Fruit fly (Drosophila melanogaster) whole organism, embryonic: Measurements from ENCODE around the gene sra.

Experiments
- Adf1 ChIP-seq: fragments of 200-800 bp; sonication (Bioruptor generic); IDR thresholded peaks from 2 replicates; pipeline ENCODE4 v1.3.6; 2022; ENCODE audit warnings: missing biosample characterization, missing genetic modification characterization
- Aef1 ChIP-seq: fragments of 200-800 bp; sonication (Bioruptor generic); IDR thresholded peaks from 3 replicates; pipeline ENCODE4 v1.3.6; 2022; ENCODE audit warnings: missing biosample characterization, missing genetic modification characterization
- CG10209 ChIP-seq: fragments of 200-800 bp; sonication (Bioruptor generic); optimal IDR thresholded peaks from 3 replicates; lab custom pipeline; 2017; ENCODE audit warnings: missing biosample characterization, mild to moderate bottlenecking, missing genetic modification characterization, missing genetic modification reagents
- CG11085 ChIP-seq: fragments of 200-800 bp; sonication (Bioruptor generic); IDR thresholded peaks from 2 replicates; pipeline ENCODE4 v1.3.6; 2022; ENCODE audit warnings: missing biosample characterization, missing genetic modification characterization
- CG14860 ChIP-seq: fragments of 200-800 bp; sonication (Bioruptor generic); IDR thresholded peaks from 3 replicates; pipeline ENCODE4 v1.3.6; 2022; ENCODE audit warnings: missing biosample characterization, missing genetic modification characterization; ENCODE audit not compliant: partially characterized antibody
- CG15073 ChIP-seq: fragments of 200-800 bp; sonication (Bioruptor generic); optimal IDR thresholded peaks from 2 replicates; lab custom pipeline; 2016; ENCODE audit warnings: missing biosample characterization, missing genetic modification characterization
- CG15479 ChIP-seq: fragments of 200-800 bp; sonication (Bioruptor generic); optimal IDR thresholded peaks from 3 replicates; lab custom pipeline; 2019; ENCODE audit warnings: missing biosample characterization, mild to moderate bottlenecking, missing genetic modification characterization, moderate library complexity
- CG16779 ChIP-seq: fragments of 200-800 bp; sonication (Bioruptor generic); IDR thresholded peaks from 2 replicates; pipeline ENCODE4 v1.3.6; 2022; ENCODE audit warnings: missing biosample characterization, missing genetic modification characterization
- CG16815 ChIP-seq: fragments of 200-800 bp; sonication (Bioruptor generic); optimal IDR thresholded peaks from 3 replicates; lab custom pipeline; 2017; ENCODE audit warnings: missing biosample characterization, mild to moderate bottlenecking, missing genetic modification characterization
- CG17612 ChIP-seq: fragments of 200-800 bp; sonication (Bioruptor generic); IDR thresholded peaks from 2 replicates; pipeline ENCODE4 v1.3.6; 2022; ENCODE audit warnings: missing biosample characterization, missing genetic modification characterization
- CG17802 ChIP-seq: fragments of 200-800 bp; sonication (Bioruptor generic); optimal IDR thresholded peaks from 2 replicates; lab custom pipeline; 2018; ENCODE audit warnings: missing biosample characterization, mild to moderate bottlenecking, missing genetic modification characterization, moderate library complexity
- CG32767 ChIP-seq: fragments of 200-800 bp; sonication (Bioruptor generic); IDR thresholded peaks from 2 replicates; pipeline ENCODE4 v1.3.6; 2022; ENCODE audit warnings: missing biosample characterization, missing genetic modification characterization
- CG3847 ChIP-seq: fragments of 200-800 bp; sonication (Bioruptor generic); IDR thresholded peaks from 2 replicates; pipeline ENCODE4 v1.3.6; 2022; ENCODE audit warnings: missing biosample characterization, missing genetic modification characterization
- CG7357 ChIP-seq: fragments of 200-800 bp; sonication (Bioruptor generic); IDR thresholded peaks from 3 replicates; pipeline ENCODE4 v1.3.6; 2022; ENCODE audit warnings: missing biosample characterization, missing genetic modification characterization
- CG7745 ChIP-seq: fragments of 200-800 bp; sonication (Bioruptor generic); optimal IDR thresholded peaks from 2 replicates; lab custom pipeline; 2018; ENCODE audit warnings: missing biosample characterization, mild to moderate bottlenecking, missing genetic modification characterization, moderate library complexity
- CG9876 ChIP-seq: fragments of 200-800 bp; sonication (Bioruptor generic); optimal IDR thresholded peaks from 2 replicates; lab custom pipeline; 2016; ENCODE audit warnings: missing biosample characterization, missing genetic modification characterization
- CoRest ChIP-seq: fragments of 200-800 bp; sonication (Bioruptor generic); optimal IDR thresholded peaks from 3 replicates; lab custom pipeline; 2018; ENCODE audit warnings: missing biosample characterization, mild to moderate bottlenecking, missing genetic modification characterization, moderate library complexity
- D ChIP-seq, 2 experiments: fragments of 200-800 bp in 1 of 2; fragments of >200 bp in 1 of 2; sonication (Bioruptor generic) in 1 of 2; optimal IDR thresholded peaks; 2 replicates in 1 of 2; 3 replicates in 1 of 2; lab custom pipeline; 2017; ENCODE audit warnings: mild to moderate bottlenecking in 1 of 2, missing biosample characterization in 1 of 2, missing genetic modification characterization in 1 of 2, missing genetic modification reagents in 1 of 2
- E2f2 ChIP-seq: fragments of 200-800 bp; sonication (Bioruptor generic); IDR thresholded peaks from 2 replicates; pipeline ENCODE4 v1.3.6; 2022; ENCODE audit warnings: missing biosample characterization, missing genetic modification characterization
- Gsc ChIP-seq: fragments of 200-800 bp; sonication (Bioruptor generic); IDR thresholded peaks from 2 replicates; pipeline ENCODE4 v1.3.6; 2022; ENCODE audit warnings: missing biosample characterization, missing genetic modification characterization
- MBD-R2 ChIP-seq: fragments of 200-800 bp; sonication (Bioruptor generic); IDR thresholded peaks from 2 replicates; pipeline ENCODE4 v1.3.6; 2022; ENCODE audit warnings: missing biosample characterization, missing genetic modification characterization
- Myb ChIP-seq: fragments of 200-800 bp; sonication (Bioruptor generic); optimal IDR thresholded peaks from 2 replicates; lab custom pipeline; 2016; ENCODE audit warnings: missing biosample characterization, missing genetic modification characterization
- Pdp1 ChIP-seq, 2 experiments: fragments of 200-800 bp; sonication (Bioruptor generic); optimal IDR thresholded peaks; 3 replicates each; lab custom pipeline; 2016; ENCODE audit warnings: missing biosample characterization in 2 of 2, missing genetic modification characterization in 2 of 2, mild to moderate bottlenecking in 1 of 2, moderate library complexity in 1 of 2
- Spps ChIP-seq: fragments of 200-800 bp; sonication (Bioruptor generic); optimal IDR thresholded peaks from 2 replicates; lab custom pipeline; 2018; ENCODE audit warnings: missing biosample characterization, mild to moderate bottlenecking, missing genetic modification characterization
- Taf1 ChIP-seq: fragments of 200-800 bp; sonication (Bioruptor generic); IDR thresholded peaks from 2 replicates; pipeline ENCODE4 v1.3.6; 2022; ENCODE audit warnings: missing biosample characterization, missing genetic modification characterization
- ac ChIP-seq: fragments of 200-800 bp; sonication (Bioruptor generic); optimal IDR thresholded peaks from 3 replicates; lab custom pipeline; 2017; ENCODE audit warnings: missing biosample characterization, mild to moderate bottlenecking, missing genetic modification characterization
- aop ChIP-seq: fragments of 200-800 bp; sonication (Bioruptor generic); IDR thresholded peaks from 2 replicates; pipeline ENCODE4 v1.3.6; 2022; ENCODE audit warnings: missing biosample characterization, missing genetic modification characterization
- ase ChIP-seq: fragments of 200-800 bp; sonication (Bioruptor generic); IDR thresholded peaks from 3 replicates; pipeline ENCODE4 v1.3.6; 2022; ENCODE audit warnings: missing biosample characterization, missing genetic modification characterization
- cato ChIP-seq: fragments of 200-800 bp; sonication (Bioruptor generic); optimal IDR thresholded peaks from 2 replicates; lab custom pipeline; 2016; ENCODE audit warnings: missing biosample characterization, missing genetic modification characterization, borderline replicate concordance
- chif ChIP-seq, 2 experiments: fragments of 200-800 bp; sonication (Bioruptor generic); optimal IDR thresholded peaks; 3 replicates each; lab custom pipeline; 2016; ENCODE audit warnings: missing biosample characterization in 2 of 2, missing genetic modification characterization in 2 of 2
- chm ChIP-seq: fragments of 200-800 bp; sonication (Bioruptor generic); IDR thresholded peaks from 2 replicates; pipeline ENCODE4 v1.3.6; 2022; ENCODE audit warnings: missing biosample characterization, missing genetic modification characterization
- dm ChIP-seq: fragments of 200-800 bp; sonication (Bioruptor generic); optimal IDR thresholded peaks from 3 replicates; lab custom pipeline; 2016; ENCODE audit warnings: missing biosample characterization, missing genetic modification characterization
- dmrt11E ChIP-seq: fragments of 200-800 bp; sonication (Bioruptor generic); optimal IDR thresholded peaks from 3 replicates; lab custom pipeline; 2018; ENCODE audit warnings: missing biosample characterization, mild to moderate bottlenecking, missing genetic modification characterization, moderate library complexity
- dysf ChIP-seq: fragments of 200-800 bp; sonication (Bioruptor generic); IDR thresholded peaks from 3 replicates; pipeline ENCODE4 v1.3.6; 2022; ENCODE audit warnings: missing biosample characterization, missing genetic modification characterization
- fd102C ChIP-seq: fragments of 200-800 bp; sonication (Bioruptor generic); optimal IDR thresholded peaks from 2 replicates; lab custom pipeline; 2018; ENCODE audit warnings: missing biosample characterization, mild to moderate bottlenecking, missing genetic modification characterization, moderate library complexity
- fd3F ChIP-seq: fragments of 200-800 bp; sonication (Bioruptor generic); optimal IDR thresholded peaks from 2 replicates; lab custom pipeline; 2018; ENCODE audit warnings: missing biosample characterization, mild to moderate bottlenecking, missing genetic modification characterization, moderate library complexity
- fu2 ChIP-seq: fragments of 200-800 bp; sonication (Bioruptor generic); optimal IDR thresholded peaks from 2 replicates; lab custom pipeline; 2016; ENCODE audit warnings: missing biosample characterization, missing genetic modification characterization
- gcm2 ChIP-seq: fragments of 200-800 bp; sonication (Bioruptor generic); optimal IDR thresholded peaks from 2 replicates; lab custom pipeline; 2016; ENCODE audit warnings: missing biosample characterization, missing genetic modification characterization
- grn ChIP-seq: fragments of 200-800 bp; sonication (Bioruptor generic); optimal IDR thresholded peaks from 3 replicates; lab custom pipeline; 2017; ENCODE audit warnings: missing biosample characterization, missing genetic modification characterization
- gsb-n ChIP-seq: fragments of 200-800 bp; sonication (Bioruptor generic); optimal IDR thresholded peaks from 3 replicates; lab custom pipeline; 2018; ENCODE audit warnings: missing biosample characterization, mild to moderate bottlenecking, missing genetic modification characterization
- ham ChIP-seq: fragments of 200-800 bp; sonication (Bioruptor generic); IDR thresholded peaks from 2 replicates; pipeline ENCODE4 v1.3.6; 2022; ENCODE audit warnings: missing biosample characterization, missing genetic modification characterization
- hbn ChIP-seq: fragments of 200-800 bp; sonication (Bioruptor generic); IDR thresholded peaks from 2 replicates; pipeline ENCODE4 v1.3.6; 2022; ENCODE audit warnings: missing biosample characterization, missing genetic modification characterization; ENCODE audit not compliant: partially characterized antibody
- inv ChIP-seq: fragments of 200-800 bp; sonication (Bioruptor generic); IDR thresholded peaks from 2 replicates; pipeline ENCODE4 v1.3.6; 2022; ENCODE audit warnings: missing biosample characterization, missing genetic modification characterization; ENCODE audit not compliant: partially characterized antibody
- klu ChIP-seq: fragments of 200-800 bp; sonication (Bioruptor generic); IDR thresholded peaks from 2 replicates; pipeline ENCODE4 v1.3.6; 2022; ENCODE audit warnings: missing biosample characterization, missing genetic modification characterization
- peb ChIP-seq: fragments of 200-800 bp; sonication (Bioruptor generic); IDR thresholded peaks from 2 replicates; pipeline ENCODE4 v1.3.6; 2022; ENCODE audit warnings: missing biosample characterization, missing genetic modification characterization
- row ChIP-seq: fragments of 200-800 bp; sonication (Bioruptor generic); IDR thresholded peaks from 3 replicates; pipeline ENCODE4 v1.3.6; 2022; ENCODE audit warnings: missing biosample characterization, missing genetic modification characterization
- ssp ChIP-seq: fragments of 200-800 bp; sonication (Bioruptor generic); IDR thresholded peaks from 2 replicates; pipeline ENCODE4 v1.3.6; 2022; ENCODE audit warnings: missing biosample characterization, missing genetic modification characterization
- usp ChIP-seq: fragments of >200 bp; optimal IDR thresholded peaks from 2 replicates; lab custom pipeline; 2017; ENCODE audit warnings: missing biosample characterization, missing genetic modification characterization
- zen2 ChIP-seq: fragments of 200-800 bp; sonication (Bioruptor generic); IDR thresholded peaks from 3 replicates; pipeline ENCODE4 v1.3.6; 2022; ENCODE audit warnings: missing biosample characterization, missing genetic modification characterization; ENCODE audit not compliant: partially characterized antibody

The sra gene

DNA sequence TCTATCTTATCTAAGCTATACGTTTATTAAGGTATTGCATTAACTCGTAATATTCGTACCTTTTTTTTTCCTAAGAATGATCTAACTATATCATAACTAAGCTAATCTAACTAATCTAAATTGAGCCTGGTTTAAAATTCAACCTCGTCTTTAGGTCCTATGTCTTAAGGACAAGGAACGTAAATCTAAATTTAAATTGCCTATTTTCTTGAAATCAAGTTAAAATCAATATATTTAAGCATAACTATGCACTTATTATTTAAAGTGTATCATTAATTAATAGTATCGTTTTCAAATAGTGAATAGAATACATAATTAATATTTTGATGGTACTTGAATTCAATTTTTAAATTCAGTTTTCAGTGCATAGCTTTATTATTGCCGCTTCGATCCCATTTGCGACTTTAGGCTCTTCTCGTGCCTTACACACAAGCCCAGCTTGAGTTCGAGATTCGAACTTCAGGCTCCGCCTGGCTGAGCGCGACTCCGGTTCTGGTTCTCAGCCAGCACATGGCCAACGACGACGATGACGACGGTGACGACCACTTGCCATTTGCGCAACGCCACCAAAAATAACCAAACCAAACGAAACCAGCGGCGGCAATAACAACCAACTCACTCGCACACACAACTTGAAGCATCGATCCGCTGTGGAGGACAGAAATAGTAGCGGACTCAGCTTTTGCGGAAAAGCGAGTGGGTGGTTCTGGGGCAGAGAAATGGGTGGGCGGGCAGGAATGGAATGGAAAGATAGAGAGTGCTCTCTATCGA, 24.2 kb downstream of the sra start (continued):
- no peak for TF ChIP-seq CG7745 (tag; lab: Kevin White, UChicago)
- no peak for TF ChIP-seq CG32767 (GFP tag; lab: Robert Waterston, UW)
- no peak for TF ChIP-seq MBD-R2
- TF ChIP-seq Pdp1 (GFP tag; optimal IDR thresholded peaks at IDR 0.05; lab: Kevin White, UChicago): peak in 1 of 2 experiments; percentile 18
- no peak for TF ChIP-seq chif (GFP tag; optimal IDR thresholded peaks at IDR 0.05; lab: Kevin White, UChicago)
- TF ChIP-seq usp (GFP tag; lab: Kevin White, UChicago): no peak
- peak; percentile 13; the same call in 1 of the 2 replicates for TF ChIP-seq E2f2
- TF ChIP-seq aop (GFP tag; lab: Robert Waterston, UW): no peak
- no peak for TF ChIP-seq CG11085 (GFP tag; lab: Robert Waterston, UW)
- TF ChIP-seq ham: no peak
- no peak for TF ChIP-seq gcm2 (GFP tag; lab: Kevin White, UChicago)
- TF ChIP-seq ase (GFP tag; lab: Robert Waterston, UW): 0 out of 3 replicates have a peak, but pooled peaks have one; percentile 6
- no peak for TF ChIP-seq Aef1 (GFP tag; lab: Robert Waterston, UW)
- no peak for TF ChIP-seq D (optimal IDR thresholded peaks at IDR 0.05; lab: Kevin White, UChicago)
- no peak for TF ChIP-seq D (GFP tag; optimal IDR thresholded peaks at IDR 0.05; lab: Kevin White, UChicago)
- TF ChIP-seq Spps (tag; lab: Kevin White, UChicago): no peak
- TF ChIP-seq Gsc: no peak
- TF ChIP-seq CG3847 (GFP tag; lab: Robert Waterston, UW): 0 out of 2 replicates have a peak, but pooled peaks have one; percentile 24
- TF ChIP-seq CG17802: no peak
- TF ChIP-seq CG10209 (GFP tag; lab: Kevin White, UChicago): no peak
- TF ChIP-seq CG14860 (GFP tag; lab: Robert Waterston, UW): no peak
- TF ChIP-seq cato (GFP tag; lab: Kevin White, UChicago): no peak
- no peak for TF ChIP-seq CG17612
- TF ChIP-seq Myb (GFP tag; lab: Kevin White, UChicago): no peak
- peak; percentile 41; the same call in 1 of the 2 replicates for TF ChIP-seq Adf1 (GFP tag; lab: Robert Waterston, UW)
- TF ChIP-seq fd102C (GFP tag; lab: Kevin White, UChicago): no peak
- no peak for TF ChIP-seq peb (GFP tag; lab: Robert Waterston, UW)
- TF ChIP-seq dysf: 0 out of 3 replicates have a peak, but pooled peaks have one; percentile 15
- no peak for TF ChIP-seq fu2 (GFP tag; lab: Kevin White, UChicago)
- no peak for TF ChIP-seq ssp
- TF ChIP-seq dm (GFP tag; lab: Kevin White, UChicago): no peak
- 0 out of 2 replicates have a peak, but pooled peaks have one; percentile 14 for TF ChIP-seq chm (GFP tag; lab: Robert Waterston, UW)
- no peak for TF ChIP-seq CG16779 (GFP tag; lab: Robert Waterston, UW)
- TF ChIP-seq row (GFP tag; lab: Robert Waterston, UW): no peak
- TF ChIP-seq CG15073: no peak
- no peak for TF ChIP-seq hbn (GFP tag; lab: Robert Waterston, UW)
- no peak for TF ChIP-seq gsb-n (tag; lab: Kevin White, UChicago)
- TF ChIP-seq inv: no peak
- no peak for TF ChIP-seq klu (GFP tag; lab: Robert Waterston, UW)
- no peak for TF ChIP-seq grn (GFP tag; lab: Kevin White, UChicago)
- TF ChIP-seq fd3F (GFP tag; lab: Kevin White, UChicago): no peak
- no peak for TF ChIP-seq CoRest (tag; lab: Kevin White, UChicago)
- no peak for TF ChIP-seq dmrt11E (tag; lab: Kevin White, UChicago)
- no peak for TF ChIP-seq CG16815
- no peak for TF ChIP-seq CG15479 (GFP tag; lab: Kevin White, UChicago)
- TF ChIP-seq CG7357 (GFP tag; lab: Robert Waterston, UW): no peak
- TF ChIP-seq ac: no peak
- no peak for TF ChIP-seq CG9876 (GFP tag; lab: Kevin White, UChicago)
- TF ChIP-seq zen2 (GFP tag; lab: Robert Waterston, UW): no peak
- no peak for TF ChIP-seq Taf1 (GFP tag; lab: Robert Waterston, UW)
